Fruit fly (Drosophila melanogaster): ENCODE results near the gene KdelR.

dm6 chr2L:10476879-10477278 is 50.2 kb downstream of the KdelR start, which contains the start of gene RluA-2:
- TF ChIP-seq Clk (GFP tag; optimal IDR thresholded peaks at IDR 0.05) (no peak), Hr96 (GFP tag; optimal IDR thresholded peaks at IDR 0.05) (no peak), CG7101 (tag; optimal IDR thresholded peaks at IDR 0.05) (no peak), ovo (GFP tag; optimal IDR thresholded peaks at IDR 0.05) (no peak), CG12768 (GFP tag; optimal IDR thresholded peaks at IDR 0.05) (no peak), kay (GFP tag; ENCODE audit: borderline replicate concordance) (no peak), cic (GFP tag; optimal IDR thresholded peaks at IDR 0.05) (no peak), cnc (optimal IDR thresholded peaks at IDR 0.05) (no peak)

Data from whole organism, adult.